Worm (Caenorhabditis elegans): ENCODE measurements around the gene F11G11.13.

F11G11.13 gene

ce11 chrII:4924729-4925128 lies 48.8 kb upstream of the F11G11.13 start:
- TF ChIP-seq ets-4 (GFP tag; optimal IDR thresholded peaks at IDR 0.05) = no peak
- no peak for TF ChIP-seq let-607 (tag; optimal IDR thresholded peaks at IDR 0.05)
- no peak for TF ChIP-seq C06A6.2 (GFP tag; conservative IDR thresholded peaks at IDR 0.05)
- TF ChIP-seq aptf-2 (GFP tag; conservative IDR thresholded peaks at IDR 0.05) = no peak
- no peak for TF ChIP-seq madf-3 (GFP tag; IDR thresholded peaks at IDR 0.05)
- no peak for TF ChIP-seq madf-6 (GFP tag; IDR thresholded peaks at IDR 0.05)
- TF ChIP-seq ztf-26 (tag; optimal IDR thresholded peaks at IDR 0.05) = no peak
- TF ChIP-seq zfh-2 (GFP tag; conservative IDR thresholded peaks at IDR 0.05) = no peak
- TF ChIP-seq mel-28 (tag; optimal IDR thresholded peaks at IDR 0.05; ENCODE audit: borderline replicate concordance) = no peak
- no peak for TF ChIP-seq lir-1 (GFP tag; conservative IDR thresholded peaks at IDR 0.05)
- TF ChIP-seq ceh-40 (GFP tag; IDR thresholded peaks at IDR 0.05) = no peak
- TF ChIP-seq dox-1 (GFP tag; IDR thresholded peaks at IDR 0.05) = no peak
- no peak for TF ChIP-seq nhr-90 (tag; optimal IDR thresholded peaks at IDR 0.05)
- TF ChIP-seq pha-4 (tag; optimal IDR thresholded peaks at IDR 0.05) = no peak
- TF ChIP-seq F22D6.2 (tag; optimal IDR thresholded peaks at IDR 0.05) = no peak
- TF ChIP-seq Y53G8AR.9 (GFP tag; conservative IDR thresholded peaks at IDR 0.05) = no peak
- TF ChIP-seq snpc-4 (GFP tag; optimal IDR thresholded peaks at IDR 0.05) = no peak
- TF ChIP-seq snpc-4 (tag; optimal IDR thresholded peaks at IDR 0.05) = no peak

ce11 chrII:4920608-4921007 lies 44.6 kb upstream of the F11G11.13 start:
- TF ChIP-seq madf-10 (tag; optimal IDR thresholded peaks at IDR 0.05) = no peak
- no peak for TF ChIP-seq B0019.2 (GFP tag; conservative IDR thresholded peaks at IDR 0.05)
- 0 out of 2 replicates have a peak, but pooled peaks have one; percentile 12 for TF ChIP-seq Y53G8AR.9 (GFP tag; conservative IDR thresholded peaks at IDR 0.05)
- no peak for TF ChIP-seq hmg-20 (GFP tag; IDR thresholded peaks at IDR 0.05)
- no peak for TF ChIP-seq B0336.3 (GFP tag; IDR thresholded peaks at IDR 0.05)
- no peak for TF ChIP-seq ceh-79 (tag; optimal IDR thresholded peaks at IDR 0.05)
- TF ChIP-seq snpc-4 (GFP tag; optimal IDR thresholded peaks at IDR 0.05) = no peak
- no peak for TF ChIP-seq snpc-4 (tag; optimal IDR thresholded peaks at IDR 0.05)
- TF ChIP-seq lin-40 (tag; optimal IDR thresholded peaks at IDR 0.05) = no peak
- TF ChIP-seq nhr-80 (tag; optimal IDR thresholded peaks at IDR 0.05) = peak; percentile 12

DNA sequence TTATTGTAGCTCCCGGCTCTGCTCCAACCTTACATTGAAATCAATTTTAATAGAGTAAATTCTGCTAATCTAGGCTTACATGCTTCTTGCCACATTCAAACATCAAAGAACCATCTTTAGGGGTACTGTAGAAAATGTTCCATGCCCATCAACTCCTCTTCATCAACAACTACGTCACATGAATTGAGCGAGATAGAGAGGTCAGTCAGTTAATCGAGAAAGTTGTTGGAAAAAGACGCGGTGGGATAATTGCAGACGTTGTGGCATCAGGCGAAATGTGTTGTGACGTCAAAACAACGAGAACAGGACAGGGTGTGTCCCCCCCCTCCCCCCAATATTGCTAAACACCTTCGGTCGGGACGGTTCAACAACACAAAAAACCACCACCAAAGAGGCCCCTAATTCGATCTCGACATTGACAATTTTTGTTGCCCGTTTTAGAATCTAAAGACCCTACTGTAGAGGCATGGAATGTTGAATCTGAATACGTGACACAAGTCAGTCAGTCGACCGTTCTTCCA lies 42.6 kb upstream of the F11G11.13 start:
- no peak for TF ChIP-seq nhr-80 (tag; optimal IDR thresholded peaks at IDR 0.05)
- TF ChIP-seq zim-3 (tag; optimal IDR thresholded peaks at IDR 0.05) = no peak
- TF ChIP-seq F57C9.4 (tag; optimal IDR thresholded peaks at IDR 0.05) = no peak
- no peak for TF ChIP-seq tbx-9 (tag; optimal IDR thresholded peaks at IDR 0.05; ENCODE audit: borderline replicate concordance)
- no peak for TF ChIP-seq hsf-1 (GFP tag; IDR thresholded peaks at IDR 0.05)
- no peak for TF ChIP-seq nfya-1 (tag; optimal IDR thresholded peaks at IDR 0.05; ENCODE audit: borderline replicate concordance, insufficient read depth)
- TF ChIP-seq lin-40 (tag; optimal IDR thresholded peaks at IDR 0.05) = no peak
- no peak for TF ChIP-seq B0336.3 (GFP tag; IDR thresholded peaks at IDR 0.05)
- TF ChIP-seq C17E4.6 (GFP tag; IDR thresholded peaks at IDR 0.05) = no peak
- TF ChIP-seq egrh-3 (GFP tag; IDR thresholded peaks at IDR 0.05) = no peak
- no peak for TF ChIP-seq cebp-1 (GFP tag; IDR thresholded peaks at IDR 0.05)
- no peak for TF ChIP-seq cebp-1 (tag; optimal IDR thresholded peaks at IDR 0.05)
- no peak for TF ChIP-seq aptf-3 (GFP tag; IDR thresholded peaks at IDR 0.05)
- no peak for TF ChIP-seq nhr-179 (tag; optimal IDR thresholded peaks at IDR 0.05)
- no peak for TF ChIP-seq nhr-120 (GFP tag; IDR thresholded peaks at IDR 0.05)

Measured in whole organism, young adult.